Worm (Caenorhabditis elegans): ENCODE results near the gene str-174.

Gene str-174

ce11 chrIV:4874603-4875002 lies at the start of gene str-174:
Gene str-174, minus strand, starts transcription at chrIV:4874703.
- no peak for TF ChIP-seq unc-62 (GFP tag; optimal IDR thresholded peaks at IDR 0.05)

DNA sequence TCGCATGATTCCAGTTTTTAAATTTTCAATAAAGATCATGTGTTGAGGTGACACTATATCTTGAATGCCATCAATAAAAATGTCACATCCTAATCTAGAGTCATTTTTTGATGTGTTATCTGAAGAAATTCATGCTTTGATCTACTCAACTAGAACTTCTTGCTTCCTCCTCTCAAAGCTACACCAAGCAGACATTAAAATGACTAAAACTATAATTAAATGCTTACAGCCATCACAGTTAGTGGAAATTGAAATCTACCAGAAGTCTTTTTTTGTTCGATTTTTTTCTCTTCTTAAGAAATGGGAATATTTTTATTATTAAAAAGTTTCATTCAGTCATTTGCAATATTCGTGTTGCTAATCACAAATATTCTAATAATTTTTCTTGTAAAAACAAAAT lies 43.3 kb upstream of the str-174 start, which contains the start of gene str-158:
str-158 (plus strand) TSS at position 301 of the 400 bp plus-strand sequence.
- TF ChIP-seq unc-62 (GFP tag; optimal IDR thresholded peaks at IDR 0.05) = no peak

ce11 chrIV:4915689-4916088 lies 41.2 kb upstream of the str-174 start, which contains the start of gene str-155:
Gene str-155, plus strand, starts transcription at chrIV:4915989.
- no peak for TF ChIP-seq unc-62 (GFP tag; optimal IDR thresholded peaks at IDR 0.05)

ce11 chrIV:4913090-4913489 lies 38.6 kb upstream of the str-174 start, which contains the start of gene str-156:
Gene str-156, plus strand, starts transcription at chrIV:4913390.
- TF ChIP-seq unc-62 (GFP tag; optimal IDR thresholded peaks at IDR 0.05) = no peak

DNA sequence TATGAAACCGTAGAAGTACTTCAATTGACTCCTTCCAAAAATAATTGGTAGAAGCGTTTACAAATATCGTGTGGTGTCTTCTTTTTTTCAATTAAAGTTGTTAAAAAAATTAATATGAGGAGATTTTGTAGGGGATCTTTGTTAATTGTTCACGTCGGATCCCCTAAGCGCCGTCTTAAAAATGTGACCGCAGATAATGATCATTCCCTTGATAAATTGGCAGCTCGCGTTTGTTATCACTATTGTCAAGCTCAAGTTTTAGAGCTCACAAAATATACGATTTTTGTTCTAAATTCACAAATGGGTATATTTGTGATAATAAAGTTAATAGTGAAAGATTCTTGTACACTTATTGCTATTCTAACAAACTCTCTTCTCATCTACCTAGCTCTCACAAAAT lies 34.5 kb upstream of the str-174 start, which contains the start of gene str-159:
str-159 (plus strand) TSS at position 301 of the 400 bp plus-strand sequence.
- TF ChIP-seq unc-62 (GFP tag; optimal IDR thresholded peaks at IDR 0.05) = no peak

DNA sequence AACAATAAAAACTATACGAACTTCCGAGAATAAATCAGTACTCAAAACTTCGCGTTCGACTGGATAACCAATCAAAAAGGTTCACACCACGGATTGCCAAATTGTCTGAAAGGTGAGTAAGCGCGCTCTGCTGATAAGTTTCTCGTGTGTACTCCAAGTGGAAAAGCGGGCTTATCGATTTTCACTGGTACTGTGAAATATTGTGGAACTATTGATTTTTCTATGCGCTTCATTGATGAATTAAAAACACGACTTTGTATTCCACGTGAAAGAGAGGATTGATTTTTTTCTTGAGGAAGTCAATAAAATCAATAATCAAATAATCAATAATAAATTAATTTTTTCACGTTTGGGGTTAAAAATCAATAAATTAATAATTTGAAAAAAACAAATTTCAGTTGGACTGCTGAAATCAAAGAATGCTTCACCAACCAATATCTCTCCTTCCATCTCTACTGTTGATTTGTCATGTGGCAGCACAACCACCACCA lies 31.2 kb upstream of the str-174 start, which contains the start of gene T08B6.4:
T08B6.4 (plus strand) TSS at position 51 of the 491 bp plus-strand sequence.
- no peak for TF ChIP-seq unc-62 (GFP tag; optimal IDR thresholded peaks at IDR 0.05)

- TF ChIP-seq unc-62 (GFP tag; optimal IDR thresholded peaks at IDR 0.05) = no peak
Observed at ce11 chrIV:4903961-4904360, 29.5 kb upstream of the str-174 start, which contains the start of gene str-161. Gene str-161, minus strand, starts transcription at chrIV:4904061.

DNA sequence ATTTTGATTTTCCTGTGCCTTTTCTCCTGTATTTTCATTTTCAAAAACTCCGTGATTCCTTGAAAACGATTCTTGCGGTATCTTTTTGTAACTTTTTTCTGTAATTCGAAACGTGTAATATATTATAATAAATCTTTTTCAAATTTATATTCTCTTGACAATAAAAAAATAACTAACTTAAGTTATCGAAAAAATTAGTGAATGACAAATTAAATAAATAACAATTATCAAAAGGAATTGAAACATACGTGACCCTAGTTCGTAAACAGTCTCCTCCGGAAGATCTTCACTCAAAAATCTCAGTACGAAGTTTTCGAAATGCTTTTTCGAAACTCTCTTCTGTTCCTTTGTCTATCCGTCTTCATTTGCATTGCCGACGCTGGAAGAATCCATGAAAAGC lies 16.0 kb upstream of the str-174 start, which contains the start of gene T08B6.9:
T08B6.9 (plus strand) TSS at position 301 of the 400 bp plus-strand sequence.
- TF ChIP-seq unc-62 (GFP tag; optimal IDR thresholded peaks at IDR 0.05) = no peak

- TF ChIP-seq unc-62 (GFP tag; optimal IDR thresholded peaks at IDR 0.05) = no peak
Observed at ce11 chrIV:4889613-4890012, 15.1 kb upstream of the str-174 start, which contains the start of gene sgnh-1. Gene sgnh-1, plus strand, starts transcription at chrIV:4889913.

ce11 chrIV:4887258-4887657 lies 12.8 kb upstream of the str-174 start, which contains the start of gene T08B6.1:
Gene T08B6.1, minus strand, starts transcription at chrIV:4887358.
- no peak for TF ChIP-seq unc-62 (GFP tag; optimal IDR thresholded peaks at IDR 0.05)

- TF ChIP-seq unc-62 (GFP tag; optimal IDR thresholded peaks at IDR 0.05) = no peak
Observed at ce11 chrIV:4885435-4885834, 10.9 kb upstream of the str-174 start.

DNA sequence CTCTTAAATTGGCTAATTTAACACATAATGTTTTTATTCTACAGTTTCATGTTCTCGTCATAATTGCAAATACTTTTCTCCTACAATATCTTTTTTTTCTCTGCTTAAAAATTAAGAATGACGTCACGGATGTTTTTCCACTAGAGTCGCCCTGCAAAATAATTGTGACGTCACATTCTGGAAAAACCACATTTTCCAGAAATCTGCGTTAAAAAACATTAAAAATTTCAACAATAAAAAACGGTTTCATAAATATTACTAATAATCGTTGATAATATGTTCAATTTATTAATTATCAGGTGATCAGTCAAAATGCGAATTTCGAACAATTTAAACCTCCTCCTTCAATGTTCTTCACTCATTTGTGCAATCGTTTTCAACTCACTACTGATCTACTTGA lies 9.5 kb upstream of the str-174 start, which contains the start of gene str-166:
str-166 (plus strand) TSS at position 301 of the 400 bp plus-strand sequence.
- no peak for TF ChIP-seq unc-62 (GFP tag; optimal IDR thresholded peaks at IDR 0.05)

- no peak for TF ChIP-seq unc-62 (GFP tag; optimal IDR thresholded peaks at IDR 0.05)
Observed at ce11 chrIV:4880634-4881033, 6.1 kb upstream of the str-174 start.

DNA sequence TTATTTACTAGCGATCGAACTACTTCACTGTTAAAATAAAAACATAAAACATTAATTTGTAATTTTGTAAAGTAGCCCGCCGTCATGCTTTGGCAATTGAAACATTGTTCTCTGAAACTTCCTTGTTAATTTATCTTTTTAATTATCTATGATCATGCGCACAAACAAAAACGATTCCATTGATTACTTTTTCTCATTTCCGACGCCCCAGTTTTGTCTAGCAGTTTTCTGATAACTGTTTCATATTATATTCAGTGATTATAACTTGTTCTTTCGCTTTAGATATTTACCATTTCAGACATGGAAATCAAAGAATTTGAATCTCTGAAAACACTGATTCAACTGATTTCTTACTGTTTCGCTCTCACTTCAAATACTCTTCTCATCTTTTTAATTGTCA lies 2.6 kb upstream of the str-174 start, which contains the start of gene str-170:
str-170 (plus strand) TSS at position 301 of the 400 bp plus-strand sequence.
- TF ChIP-seq unc-62 (GFP tag; optimal IDR thresholded peaks at IDR 0.05) = no peak

- TF ChIP-seq unc-62 (GFP tag; optimal IDR thresholded peaks at IDR 0.05) = no peak
Observed at ce11 chrIV:4870546-4870945, 4.0 kb downstream of the str-174 start, which contains the start of gene str-175. Gene str-175, minus strand, starts transcription at chrIV:4870646.

- TF ChIP-seq unc-62 (GFP tag; optimal IDR thresholded peaks at IDR 0.05) = no peak
Observed at ce11 chrIV:4867610-4868009, 6.9 kb downstream of the str-174 start, which contains the start of gene str-172. Gene str-172, minus strand, starts transcription at chrIV:4867710.

DNA sequence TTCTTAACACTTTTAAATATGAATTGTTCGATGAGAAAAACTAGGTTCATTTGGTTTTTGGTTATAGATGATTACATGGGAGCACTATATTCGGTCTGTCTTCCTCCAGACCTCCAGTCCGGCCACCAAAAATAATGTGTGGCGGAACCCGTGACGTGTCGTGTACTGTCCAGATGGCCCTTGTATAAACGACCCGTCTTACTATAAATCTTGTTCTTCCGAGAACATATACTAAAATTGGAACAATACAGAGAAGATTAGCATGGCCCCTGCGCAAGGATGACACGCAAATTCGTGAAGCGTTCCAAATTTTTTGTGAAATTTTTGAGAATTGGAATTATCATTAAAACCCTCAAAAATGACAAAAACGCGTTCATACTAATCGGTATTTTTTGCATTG lies 7.9 kb downstream of the str-174 start:
- no peak for TF ChIP-seq unc-62 (GFP tag; optimal IDR thresholded peaks at IDR 0.05)

Data from whole organism, dauer.